Worm (Caenorhabditis elegans) whole organism, L4/young adult: ENCODE results near the gene srx-46.

Source experiments
- W03F9.2 ChIP-seq: fragments of 150-350 bp; optimal IDR thresholded peaks from 2 replicates; lab custom pipeline; 2014; ENCODE audit warnings: missing biosample characterization, missing genetic modification characterization
- dao-5 ChIP-seq: sonication (generic microtip); optimal IDR thresholded peaks from 2 replicates; lab custom pipeline; 2016; ENCODE audit warnings: missing genotype, missing genetic modification characterization, moderate library complexity, missing compliant biosample characterization
- him-1 ChIP-seq: sonication (generic microtip); optimal IDR thresholded peaks from 2 replicates; lab custom pipeline; 2016; ENCODE audit warnings: missing genotype, missing genetic modification reagents, missing genetic modification characterization, missing compliant biosample characterization

- TF ChIP-seq W03F9.2 (tag; lab: Kevin White, UChicago) (no peak), him-1 (tag; lab: Kevin White, UChicago) (no peak), dao-5 (tag; lab: Kevin White, UChicago) (no peak)
These were observed 16.6 kb upstream of the srx-46 start, which contains the start of gene coq-6 for ce11 chrV:9336462-9336861.
